Worm (Caenorhabditis elegans) whole organism, L4 larva: ENCODE data around the gene T19D7.5.

Source experiments
- D1046.2 ChIP-seq: fragments of 200-800 bp; sonication (Bioruptor generic); IDR thresholded peaks from 2 replicates; pipeline ENCODE4 v1.3.6; 2022; ENCODE audit warnings: missing genetic modification characterization, missing compliant biosample characterization
- F37D6.2 ChIP-seq: sonication (generic microtip); optimal IDR thresholded peaks from 2 replicates; lab custom pipeline; 2016; ENCODE audit warnings: mild to moderate bottlenecking, missing genetic modification characterization, missing compliant biosample characterization
- F49E8.2 ChIP-seq: sonication (generic microtip); optimal IDR thresholded peaks from 2 replicates; lab custom pipeline; 2016; ENCODE audit warnings: missing compliant biosample characterization, mild to moderate bottlenecking, missing genetic modification characterization, borderline replicate concordance
- Y75B8A.6 ChIP-seq: fragments of 200-800 bp; sonication (Bioruptor generic); IDR thresholded peaks from 2 replicates; pipeline ENCODE4 v1.3.6; 2022; ENCODE audit warnings: missing genetic modification reagents, missing genetic modification characterization, missing compliant biosample characterization
- aha-1 ChIP-seq: fragments of 150-350 bp; peaks from one replicate; lab custom pipeline; 2014; ENCODE audit warnings: missing biosample characterization, missing genetic modification characterization
- aly-2 ChIP-seq: sonication (generic microtip); optimal IDR thresholded peaks from 2 replicates; lab custom pipeline; 2018; ENCODE audit warnings: missing biosample characterization, missing genetic modification characterization
- ama-1 ChIP-seq: fragments of 150-350 bp; optimal IDR thresholded peaks from 2 replicates; lab custom pipeline; 2014; ENCODE audit warnings: inconsistent platforms, mixed read lengths
- ceh-20 ChIP-seq: fragments of 200-800 bp; sonication (Bioruptor generic); IDR thresholded peaks from 2 replicates; pipeline ENCODE4 v1.3.6; 2022; ENCODE audit warnings: missing genetic modification reagents, missing genetic modification characterization, missing compliant biosample characterization
- ceh-28 ChIP-seq: fragments of 150-350 bp; optimal IDR thresholded peaks from 2 replicates; lab custom pipeline; 2014; ENCODE audit warnings: missing biosample characterization, missing genetic modification reagents, missing genetic modification characterization
- ceh-62 ChIP-seq: sonication (generic microtip); optimal IDR thresholded peaks from 2 replicates; lab custom pipeline; 2017; ENCODE audit warnings: missing biosample characterization, missing genetic modification characterization
- daf-16 ChIP-seq, 3 experiments: sonication (generic microtip); optimal IDR thresholded peaks; 2 replicates each; lab custom pipeline; 2016 to 2017; ENCODE audit warnings: missing genetic modification characterization in 3 of 3, missing genetic modification reagents in 3 of 3, mild to moderate bottlenecking in 2 of 3, missing compliant biosample characterization in 2 of 3, missing biosample characterization in 1 of 3, moderate library complexity in 1 of 3
- daf-19 ChIP-seq: fragments of 200-800 bp; sonication (Bioruptor generic); conservative IDR thresholded peaks from 2 replicates; pipeline ENCODE4 v1.3.6; 2022; ENCODE audit warnings: missing genetic modification characterization, missing compliant biosample characterization
- dmd-6 ChIP-seq: fragments of 200-800 bp; sonication (Bioruptor generic); IDR thresholded peaks from 2 replicates; pipeline ENCODE4 v1.3.6; 2022; ENCODE audit warnings: missing genetic modification reagents, missing genetic modification characterization, missing compliant biosample characterization
- dmd-9 ChIP-seq: fragments of 200-800 bp; sonication (Bioruptor generic); IDR thresholded peaks from 2 replicates; pipeline ENCODE4 v1.3.6; 2022; ENCODE audit warnings: missing genetic modification reagents, missing genetic modification characterization, missing compliant biosample characterization
- dve-1 ChIP-seq: sonication (generic microtip); optimal IDR thresholded peaks from 2 replicates; lab custom pipeline; 2017; ENCODE audit warnings: antibody characterized with exemption, mild to moderate bottlenecking, missing genetic modification characterization, missing compliant biosample characterization; ENCODE audit not compliant: insufficient read depth
- hif-1 ChIP-seq, 2 experiments: sonication (generic microtip); optimal IDR thresholded peaks; 2 replicates each; lab custom pipeline; 2016 to 2017; ENCODE audit warnings: missing compliant biosample characterization in 2 of 2, missing genetic modification characterization in 2 of 2, missing genetic modification reagents in 2 of 2, missing genotype in 2 of 2, mild to moderate bottlenecking in 1 of 2
- hlh-11 ChIP-seq: fragments of 200-800 bp; sonication (Bioruptor generic); optimal IDR thresholded peaks from 2 replicates; lab custom pipeline; 2018; ENCODE audit warnings: mild to moderate bottlenecking, missing genetic modification characterization, missing compliant biosample characterization
- hlh-30 ChIP-seq: sonication (generic microtip); optimal IDR thresholded peaks from 2 replicates; lab custom pipeline; 2017; ENCODE audit warnings: antibody characterized with exemption, mild to moderate bottlenecking, missing genetic modification characterization, missing compliant biosample characterization; ENCODE audit not compliant: insufficient read depth
- hmg-1.1 ChIP-seq: fragments of 200-800 bp; sonication (Bioruptor generic); IDR thresholded peaks from 2 replicates; pipeline ENCODE4 v1.3.6; 2022; ENCODE audit warnings: missing genetic modification reagents, missing genetic modification characterization, missing compliant biosample characterization
- lim-7 ChIP-seq: fragments of 200-800 bp; sonication (Bioruptor generic); IDR thresholded peaks from 2 replicates; pipeline ENCODE4 v1.3.6; 2022; ENCODE audit warnings: missing genetic modification characterization, missing compliant biosample characterization
- lin-15B ChIP-seq: fragments of 150-350 bp; sonication (generic microtip); optimal IDR thresholded peaks from 3 replicates; lab custom pipeline; 2014; ENCODE audit warnings: missing biosample characterization, missing genetic modification characterization
- madf-9 ChIP-seq: fragments of 200-800 bp; sonication (Bioruptor generic); conservative IDR thresholded peaks from 2 replicates; pipeline ENCODE4 v1.3.6; 2022; ENCODE audit warnings: missing genetic modification reagents, missing genetic modification characterization, missing compliant biosample characterization
- mdl-1 ChIP-seq, 2 experiments: fragments of 150-350 bp in 1 of 2; sonication (generic microtip) in 1 of 2; optimal IDR thresholded peaks; 2 replicates each; lab custom pipeline; 2014 to 2017; ENCODE audit warnings: missing biosample characterization in 2 of 2, missing genetic modification characterization in 2 of 2
- mep-1 ChIP-seq: fragments of 150-350 bp; sonication (generic microtip); optimal IDR thresholded peaks from 3 replicates; lab custom pipeline; 2014; ENCODE audit warnings: missing biosample characterization, missing genetic modification characterization
- nhr-237 ChIP-seq: sonication (generic microtip); optimal IDR thresholded peaks from 2 replicates; lab custom pipeline; 2017; ENCODE audit warnings: missing biosample characterization, missing genetic modification characterization
- nhr-25 ChIP-seq: sonication (generic microtip); optimal IDR thresholded peaks from 2 replicates; lab custom pipeline; 2017; ENCODE audit warnings: missing genetic modification characterization, mild to moderate bottlenecking, missing compliant biosample characterization, antibody characterized with exemption, moderate library complexity, borderline replicate concordance; ENCODE audit not compliant: insufficient read depth
- nhr-28 ChIP-seq: fragments of 150-350 bp; optimal IDR thresholded peaks from 2 replicates; lab custom pipeline; 2014; ENCODE audit warnings: missing biosample characterization, missing genetic modification characterization
- nhr-41 ChIP-seq: fragments of 200-800 bp; sonication (Bioruptor generic); IDR thresholded peaks from 2 replicates; pipeline ENCODE4 v1.3.6; 2022; ENCODE audit warnings: missing genetic modification reagents, missing genetic modification characterization, missing compliant biosample characterization
- nhr-77 ChIP-seq: fragments of 150-350 bp; optimal IDR thresholded peaks from 2 replicates; lab custom pipeline; 2014; ENCODE audit warnings: missing biosample characterization, missing genetic modification characterization
- php-3 ChIP-seq: fragments of 200-800 bp; sonication (Bioruptor generic); IDR thresholded peaks from 2 replicates; pipeline ENCODE4 v1.3.6; 2022; ENCODE audit warnings: missing genetic modification reagents, missing genetic modification characterization, missing compliant biosample characterization
- pqm-1 ChIP-seq: sonication (generic microtip); optimal IDR thresholded peaks from 2 replicates; lab custom pipeline; 2017; ENCODE audit warnings: missing biosample characterization, missing genetic modification characterization
- saeg-2 ChIP-seq: fragments of 200-800 bp; sonication (Bioruptor generic); IDR thresholded peaks from 2 replicates; pipeline ENCODE4 v1.3.6; 2022; ENCODE audit warnings: missing genetic modification reagents, missing genetic modification characterization, missing compliant biosample characterization
- spr-1 ChIP-seq: sonication (generic microtip); optimal IDR thresholded peaks from 2 replicates; lab custom pipeline; 2016; ENCODE audit warnings: mild to moderate bottlenecking, missing genetic modification characterization, missing compliant biosample characterization
- tra-1 ChIP-seq: fragments of 200-800 bp; sonication (Bioruptor generic); IDR thresholded peaks from 2 replicates; pipeline ENCODE4 v1.3.6; 2022; ENCODE audit warnings: missing genetic modification reagents, missing genetic modification characterization, missing compliant biosample characterization
- unc-39 ChIP-seq: sonication (generic microtip); optimal IDR thresholded peaks from 2 replicates; lab custom pipeline; 2017; ENCODE audit warnings: missing biosample characterization, missing genetic modification characterization
- unc-62 ChIP-seq, 3 experiments: fragments of 150-350 bp in 1 of 3; sonication (generic microtip); optimal IDR thresholded peaks in 2 of 3; peaks in 1 of 3; 1 replicate in 1 of 3; 2 replicates in 2 of 3; lab custom pipeline; 2014 to 2017; ENCODE audit warnings: missing biosample characterization in 3 of 3, missing genetic modification characterization in 3 of 3, missing genetic modification reagents in 3 of 3, missing genotype in 1 of 3
- zfp-3 ChIP-seq: fragments of 200-800 bp; sonication (Bioruptor generic); conservative IDR thresholded peaks from 2 replicates; pipeline ENCODE4 v1.3.6; 2022; ENCODE audit warnings: missing genetic modification reagents, missing genetic modification characterization, missing compliant biosample characterization
- ztf-11 ChIP-seq: fragments of 150-350 bp; optimal IDR thresholded peaks from 2 replicates; lab custom pipeline; 2014; ENCODE audit warnings: missing biosample characterization, missing genetic modification characterization

Gene T19D7.5

ce11 chrX:651616-652015 lies 14.4 kb downstream of the T19D7.5 start:
- TF ChIP-seq mep-1 (tag; lab: Kevin White, UChicago) (peak; percentile 36), unc-39 (tag; lab: Kevin White, UChicago) (no peak), spr-1 (tag; lab: Kevin White, UChicago) (no peak), dmd-9 (no peak), nhr-237 (no peak), madf-9 (no peak), saeg-2 (GFP tag; lab: Robert Waterston, UW) (no peak), nhr-41 (GFP tag; lab: Robert Waterston, UW) (no peak), hif-1 (tag; optimal IDR thresholded peaks at IDR 0.05; lab: Kevin White, UChicago) (no peak), hlh-11 (tag; lab: Kevin White, UChicago) (peak; percentile 35), nhr-28 (tag; lab: Kevin White, UChicago) (peak; percentile 35), lim-7 (no peak), nhr-25 (tag; lab: Kevin White, UChicago) (no peak), mdl-1 (tag; optimal IDR thresholded peaks at IDR 0.05; lab: Kevin White, UChicago) (no peak), aly-2 (tag; lab: Kevin White, UChicago) (no peak), lin-15B (tag; lab: Kevin White, UChicago) (no peak), aha-1 (tag; lab: Kevin White, UChicago) (peak; percentile 19), daf-16 (GFP tag; optimal IDR thresholded peaks at IDR 0.05; lab: Kevin White, UChicago) (no peak), daf-16 (tag; optimal IDR thresholded peaks at IDR 0.05; lab: Kevin White, UChicago) (peak; percentile 91), dmd-6 (GFP tag; lab: Robert Waterston, UW) (peak; percentile 43; the same call in 1 of the 2 replicates), dve-1 (tag; lab: Kevin White, UChicago) (peak; percentile 77), ama-1 (lab: Kevin White, UChicago) (no peak), zfp-3 (GFP tag; lab: Robert Waterston, UW) (no peak), tra-1 (GFP tag; lab: Robert Waterston, UW) (no peak), Y75B8A.6 (GFP tag; lab: Robert Waterston, UW) (no peak), F49E8.2 (tag; lab: Kevin White, UChicago) (no peak), pqm-1 (tag; lab: Kevin White, UChicago) (peak; percentile 89), ceh-62 (no peak), hlh-30 (tag; lab: Kevin White, UChicago) (no peak), ceh-28 (tag; lab: Kevin White, UChicago) (no peak), nhr-77 (peak; percentile 6), hmg-1.1 (no peak), php-3 (peak; percentile 52; the same call in 1 of the 2 replicates), daf-19 (GFP tag; lab: Robert Waterston, UW) (no peak), ceh-20 (no peak), F37D6.2 (tag; lab: Kevin White, UChicago) (no peak)

DNA sequence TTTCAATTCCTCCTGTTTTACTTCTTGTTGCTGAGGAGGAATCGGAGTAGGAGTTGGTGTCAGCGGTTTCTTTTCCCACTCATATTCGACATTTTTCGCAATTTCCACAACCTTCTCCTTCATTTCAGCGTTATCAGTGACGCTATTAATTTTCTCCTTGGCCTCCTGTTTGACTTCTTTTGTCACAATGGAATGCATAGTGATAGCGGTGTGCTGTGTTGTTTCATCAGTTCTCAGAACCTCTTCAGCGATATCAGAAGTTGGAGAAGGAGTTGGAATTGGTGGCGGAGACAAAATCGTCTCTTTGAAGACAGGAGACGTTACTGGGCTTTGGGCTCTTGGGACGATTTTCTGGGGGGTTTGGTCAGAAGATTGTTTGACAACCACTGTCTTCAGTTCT lies 19.5 kb downstream of the T19D7.5 start:
- TF ChIP-seq daf-16 (GFP tag; optimal IDR thresholded peaks at IDR 0.05; lab: Kevin White, UChicago) (no peak), daf-16 (tag; optimal IDR thresholded peaks at IDR 0.05; lab: Kevin White, UChicago) (peak; percentile 4), hlh-11 (tag; lab: Kevin White, UChicago) (peak; percentile 53), dmd-6 (GFP tag; lab: Robert Waterston, UW) (peak; percentile 41; the same call in 1 of the 2 replicates), dve-1 (tag; lab: Kevin White, UChicago) (peak; percentile 23), hmg-1.1 (no peak), unc-62 (GFP tag; optimal IDR thresholded peaks at IDR 0.05 in 1 of 2; lab: Kevin White, UChicago) (peak in 1 of 2 experiments; percentile 80), unc-62 (tag; optimal IDR thresholded peaks at IDR 0.05; lab: Kevin White, UChicago) (no peak), ztf-11 (tag; lab: Kevin White, UChicago) (no peak), pqm-1 (tag; lab: Kevin White, UChicago) (peak; percentile 94), nhr-28 (tag; lab: Kevin White, UChicago) (peak; percentile 49), D1046.2 (GFP tag; lab: Robert Waterston, UW) (no peak)
